Worm (Caenorhabditis elegans): ENCODE results near the gene hda-4.

Gene hda-4

DNA sequence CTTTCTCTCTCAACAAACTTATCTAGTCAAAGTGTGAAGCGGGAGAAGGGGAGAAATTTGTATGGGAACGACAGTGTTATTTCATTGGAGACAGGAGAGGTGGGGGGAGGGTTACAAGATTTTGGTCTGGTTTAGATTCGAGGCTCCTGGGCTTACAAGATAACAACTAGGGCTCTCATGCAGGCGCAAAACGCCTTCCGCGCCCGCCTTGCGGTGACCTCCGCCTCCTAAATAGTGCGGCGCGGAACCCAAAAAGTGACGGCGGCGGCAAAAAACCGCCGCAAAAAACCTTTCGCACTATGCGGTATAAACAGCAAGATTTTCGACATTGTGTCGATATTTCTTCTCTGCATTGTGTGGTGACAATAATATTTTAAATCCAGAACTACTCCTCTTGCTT lies 13.4 kb upstream of the hda-4 start:
- TF ChIP-seq tbx-8 (GFP tag; optimal IDR thresholded peaks at IDR 0.05) (no peak), lin-32 (GFP tag; optimal IDR thresholded peaks at IDR 0.05) (no peak), nhr-76 (tag; optimal IDR thresholded peaks at IDR 0.05) (no peak)

- TF ChIP-seq unc-62 (GFP tag; optimal IDR thresholded peaks at IDR 0.05) = no peak
- no peak for TF ChIP-seq M03D4.4 (tag; optimal IDR thresholded peaks at IDR 0.05)
- no peak for TF ChIP-seq hlh-1 (tag; optimal IDR thresholded peaks at IDR 0.05)
- TF ChIP-seq cnd-1 (tag; optimal IDR thresholded peaks at IDR 0.05) = no peak
- TF ChIP-seq lsy-2 (tag; optimal IDR thresholded peaks at IDR 0.05) = no peak
- no peak for TF ChIP-seq nhr-12 (tag; optimal IDR thresholded peaks at IDR 0.05)
- TF ChIP-seq drap-1 (GFP tag; optimal IDR thresholded peaks at IDR 0.05) = no peak
These were observed 7.4 kb upstream of the hda-4 start for ce11 chrX:16721930-16722329.

DNA sequence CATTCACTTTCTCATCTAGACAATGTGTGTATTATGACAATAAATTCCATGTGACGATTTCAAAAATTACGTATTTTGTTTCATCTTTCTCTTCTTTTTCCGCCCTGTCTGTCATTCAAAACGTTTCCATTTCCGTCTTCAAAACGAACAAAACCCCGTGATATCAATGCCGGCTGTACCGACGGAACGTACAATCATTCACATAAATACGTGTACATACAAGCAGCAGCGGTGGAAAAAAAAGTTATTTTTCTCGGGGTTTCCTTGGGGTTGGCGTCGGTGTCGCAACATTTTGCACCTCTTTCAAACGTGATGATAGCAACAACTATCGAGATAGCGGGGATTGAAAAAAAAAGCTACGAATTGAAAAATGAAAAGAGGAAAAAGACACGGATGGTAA lies 4.4 kb upstream of the hda-4 start:
- TF ChIP-seq nhr-2 (tag; optimal IDR thresholded peaks at IDR 0.05) (no peak), tbx-8 (GFP tag; optimal IDR thresholded peaks at IDR 0.05) (no peak), unc-120 (tag; optimal IDR thresholded peaks at IDR 0.05; ENCODE audit: poor library complexity, severe bottlenecking) (no peak), ceh-43 (GFP tag; optimal IDR thresholded peaks at IDR 0.05) (no peak), M03D4.4 (tag; optimal IDR thresholded peaks at IDR 0.05) (no peak), bed-3 (GFP tag; optimal IDR thresholded peaks at IDR 0.05) (no peak), nhr-237 (tag; optimal IDR thresholded peaks at IDR 0.05) (no peak), lsy-2 (tag; optimal IDR thresholded peaks at IDR 0.05) (no peak), sem-2 (GFP tag; optimal IDR thresholded peaks at IDR 0.05) (no peak), sptf-1 (tag; optimal IDR thresholded peaks at IDR 0.05) (no peak), ztf-11 (tag; optimal IDR thresholded peaks at IDR 0.05) (no peak), ham-2 (GFP tag; optimal IDR thresholded peaks at IDR 0.05) (no peak), ceh-39 (tag; optimal IDR thresholded peaks at IDR 0.05) (no peak), snpc-4 (tag; optimal IDR thresholded peaks at IDR 0.05) (no peak), nhr-28 (tag; optimal IDR thresholded peaks at IDR 0.05) (no peak), nhr-12 (tag; optimal IDR thresholded peaks at IDR 0.05) (no peak)

DNA sequence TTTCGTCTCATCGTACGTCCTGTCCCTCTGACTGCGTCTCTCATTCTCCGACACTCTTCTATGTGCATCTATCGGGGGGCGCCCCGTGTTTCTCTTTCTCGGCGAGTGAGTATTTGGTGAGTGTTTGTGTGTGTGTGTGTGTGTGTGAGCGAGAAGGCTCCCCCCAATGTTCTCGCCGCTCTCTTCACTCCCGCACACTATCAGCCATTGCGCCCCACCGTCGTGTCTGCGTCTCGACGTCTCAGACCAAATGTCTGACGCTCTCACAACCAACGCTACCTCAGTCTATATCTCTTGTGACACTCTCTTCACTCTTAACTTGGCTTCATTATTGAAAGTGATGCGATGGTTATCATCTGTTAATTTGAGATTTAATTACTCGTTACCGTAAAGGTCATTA lies 2.5 kb upstream of the hda-4 start:
- TF ChIP-seq flh-1 (GFP tag; optimal IDR thresholded peaks at IDR 0.05) (no peak), hlh-1 (tag; optimal IDR thresholded peaks at IDR 0.05) (peak; percentile 59), zip-8 (tag; optimal IDR thresholded peaks at IDR 0.05) (no peak), nhr-237 (tag; optimal IDR thresholded peaks at IDR 0.05) (peak; percentile 88), unc-39 (tag; optimal IDR thresholded peaks at IDR 0.05) (no peak), elt-3 (tag; optimal IDR thresholded peaks at IDR 0.05) (no peak), blmp-1 (tag; optimal IDR thresholded peaks at IDR 0.05) (peak; percentile 52), mep-1 (tag; optimal IDR thresholded peaks at IDR 0.05) (peak; percentile 85), nhr-28 (tag; optimal IDR thresholded peaks at IDR 0.05) (no peak), snpc-4 (tag; optimal IDR thresholded peaks at IDR 0.05) (no peak), M03D4.4 (tag; optimal IDR thresholded peaks at IDR 0.05) (peak; percentile 67), ceh-39 (tag; optimal IDR thresholded peaks at IDR 0.05) (no peak), lsy-2 (tag; optimal IDR thresholded peaks at IDR 0.05) (peak; percentile 66), nhr-2 (tag; optimal IDR thresholded peaks at IDR 0.05) (no peak), ces-1 (GFP tag; optimal IDR thresholded peaks at IDR 0.05) (peak; percentile 66), lin-32 (GFP tag; optimal IDR thresholded peaks at IDR 0.05) (no peak), tbx-8 (GFP tag; optimal IDR thresholded peaks at IDR 0.05) (no peak), bed-3 (GFP tag; optimal IDR thresholded peaks at IDR 0.05) (peak; percentile 50), unc-62 (GFP tag; optimal IDR thresholded peaks at IDR 0.05) (peak; percentile 76), sptf-1 (tag; optimal IDR thresholded peaks at IDR 0.05) (peak; percentile 83), mab-5 (tag; optimal IDR thresholded peaks at IDR 0.05) (no peak), ceh-83 (GFP tag; optimal IDR thresholded peaks at IDR 0.05) (no peak), drap-1 (GFP tag; optimal IDR thresholded peaks at IDR 0.05) (peak; percentile 86), ham-2 (GFP tag; optimal IDR thresholded peaks at IDR 0.05) (peak; percentile 38), mls-2 (tag; optimal IDR thresholded peaks at IDR 0.05) (peak; percentile 85), nhr-12 (tag; optimal IDR thresholded peaks at IDR 0.05) (no peak), ceh-43 (GFP tag; optimal IDR thresholded peaks at IDR 0.05) (peak; percentile 31), unc-120 (tag; optimal IDR thresholded peaks at IDR 0.05; ENCODE audit: poor library complexity, severe bottlenecking) (peak; percentile 87), ztf-11 (tag; optimal IDR thresholded peaks at IDR 0.05) (peak; percentile 13), lin-13 (tag; optimal IDR thresholded peaks at IDR 0.05) (peak; percentile 49), nhr-76 (tag; optimal IDR thresholded peaks at IDR 0.05) (peak; percentile 41), pha-4 (tag; optimal IDR thresholded peaks at IDR 0.05) (peak; percentile 87), sem-2 (GFP tag; optimal IDR thresholded peaks at IDR 0.05) (no peak), cnd-1 (tag; optimal IDR thresholded peaks at IDR 0.05) (peak; percentile 61), elt-1 (tag; optimal IDR thresholded peaks at IDR 0.05; ENCODE audit: borderline replicate concordance, insufficient read depth) (peak; percentile 81)
